Fruit fly (Drosophila melanogaster): Measurements from ENCODE around the gene Jasper.

The Jasper gene

dm6 chr3R:30062543-30062942, 10.2 kb downstream of the Jasper start (continued):
- TF ChIP-seq sc (optimal IDR thresholded peaks at IDR 0.05) (no peak), sc (GFP tag; optimal IDR thresholded peaks at IDR 0.05) (no peak), Dip2 (GFP tag; IDR thresholded peaks at IDR 0.05) (no peak), lbe (GFP tag; optimal IDR thresholded peaks at IDR 0.05) (no peak), CHES-1-like (GFP tag; optimal IDR thresholded peaks at IDR 0.05) (no peak), CG17912 (GFP tag; optimal IDR thresholded peaks at IDR 0.05) (no peak), aop (GFP tag; IDR thresholded peaks at IDR 0.05) (no peak), CG12769 (tag; optimal IDR thresholded peaks at IDR 0.05) (no peak), CG5953 (GFP tag; IDR thresholded peaks at IDR 0.05) (peak; percentile 10; the same call in 1 of the 2 replicates), CG17328 (GFP tag; IDR thresholded peaks at IDR 0.05) (0 out of 2 replicates have a peak, but pooled peaks have one; percentile 22), schlank (tag; optimal IDR thresholded peaks at IDR 0.05) (no peak), CG4617 (GFP tag; optimal IDR thresholded peaks at IDR 0.05; ENCODE audit: borderline replicate concordance) (no peak), CG10543 (GFP tag; optimal IDR thresholded peaks at IDR 0.05) (peak; percentile 90), CG3065 (GFP tag; optimal IDR thresholded peaks at IDR 0.05) (no peak), sug (tag; optimal IDR thresholded peaks at IDR 0.05) (peak; percentile 77), D19B (GFP tag; optimal IDR thresholded peaks at IDR 0.05) (no peak), CG4328 (GFP tag; optimal IDR thresholded peaks at IDR 0.05) (no peak), Dll (GFP tag; IDR thresholded peaks at IDR 0.05; ENCODE audit: partially characterized antibody) (no peak), exex (tag; optimal IDR thresholded peaks at IDR 0.05) (peak; percentile 95), CG4820 (GFP tag; optimal IDR thresholded peaks at IDR 0.05) (no peak), grau (tag; optimal IDR thresholded peaks at IDR 0.05) (no peak), NK7.1 (GFP tag; optimal IDR thresholded peaks at IDR 0.05) (no peak), Jarid2 (GFP tag; optimal IDR thresholded peaks at IDR 0.05) (no peak), ash1 (GFP tag; optimal IDR thresholded peaks at IDR 0.05) (no peak), CG15269 (tag; optimal IDR thresholded peaks at IDR 0.05) (no peak), trh (GFP tag; optimal IDR thresholded peaks at IDR 0.05) (no peak), cad (GFP tag; optimal IDR thresholded peaks at IDR 0.05) (peak; percentile 18), CrebB (tag; optimal IDR thresholded peaks at IDR 0.05) (no peak), grn (GFP tag; optimal IDR thresholded peaks at IDR 0.05) (peak; percentile 31), CG10274 (GFP tag; optimal IDR thresholded peaks at IDR 0.05) (peak; percentile 98), CG30431 (GFP tag; optimal IDR thresholded peaks at IDR 0.05) (no peak), CG13296 (GFP tag; optimal IDR thresholded peaks at IDR 0.05) (no peak)

- no peak for TF ChIP-seq Oaz (GFP tag; IDR thresholded peaks at IDR 0.05)
- peak; percentile 66 for TF ChIP-seq Med (GFP tag)
- peak; percentile 78 for TF ChIP-seq sug (tag; optimal IDR thresholded peaks at IDR 0.05)
- no peak for TF ChIP-seq CG14667 (GFP tag; IDR thresholded peaks at IDR 0.05)
- TF ChIP-seq CG8290 (GFP tag; optimal IDR thresholded peaks at IDR 0.05): no peak
- TF ChIP-seq CG8290 (tag; optimal IDR thresholded peaks at IDR 0.05): peak in 1 of 2 experiments; percentile 6
- TF ChIP-seq ATbp (GFP tag; optimal IDR thresholded peaks at IDR 0.05): peak; percentile 4
- peak; percentile 68 for TF ChIP-seq sens (GFP tag)
- TF ChIP-seq GATAe (GFP tag; conservative IDR thresholded peaks at IDR 0.05): peak; percentile 51
- TF ChIP-seq Tbp (GFP tag; optimal IDR thresholded peaks at IDR 0.05): no peak
- no peak for TF ChIP-seq cas (GFP tag; IDR thresholded peaks at IDR 0.05)
- no peak for TF ChIP-seq Fer2 (tag; optimal IDR thresholded peaks at IDR 0.05)
- TF ChIP-seq CG18599 (GFP tag; optimal IDR thresholded peaks at IDR 0.05): peak; percentile 41
- TF ChIP-seq lab (GFP tag; optimal IDR thresholded peaks at IDR 0.05): peak; percentile 33
- no peak for TF ChIP-seq D19A (tag; optimal IDR thresholded peaks at IDR 0.05)
- TF ChIP-seq CG1603 (tag; optimal IDR thresholded peaks at IDR 0.05): peak; percentile 2
- TF ChIP-seq crol (GFP tag; IDR thresholded peaks at IDR 0.05): 0 out of 2 replicates have a peak, but pooled peaks have one; percentile 39
- no peak for TF ChIP-seq ems (GFP tag; optimal IDR thresholded peaks at IDR 0.05)
- TF ChIP-seq emc (GFP tag; optimal IDR thresholded peaks at IDR 0.05): no peak
- no peak for TF ChIP-seq CG12071 (GFP tag; optimal IDR thresholded peaks at IDR 0.05)
- no peak for TF ChIP-seq CG7556 (GFP tag; optimal IDR thresholded peaks at IDR 0.05)
- no peak for TF ChIP-seq Mrtf (GFP tag; IDR thresholded peaks at IDR 0.05)
- peak; percentile 31 for TF ChIP-seq grn (GFP tag; optimal IDR thresholded peaks at IDR 0.05)
Observed at dm6 chr3R:30063704-30064103, 11.4 kb downstream of the Jasper start.
